Worm (Caenorhabditis elegans) whole organism, L2 larva: ENCODE measurements around the gene F41E7.6.

ENCODE experiments used
- ceh-16 ChIP-seq: fragments of 150-350 bp; optimal IDR thresholded peaks from 2 replicates; lab custom pipeline; 2014; ENCODE audit warnings: missing biosample characterization, missing genetic modification characterization
- ceh-82 ChIP-seq: fragments of 150-350 bp; optimal IDR thresholded peaks from 2 replicates; lab custom pipeline; 2014; ENCODE audit warnings: missing biosample characterization, missing genetic modification characterization
- elt-3 ChIP-seq: sonication (generic microtip); optimal IDR thresholded peaks from 2 replicates; lab custom pipeline; 2017; ENCODE audit warnings: missing biosample characterization, missing genetic modification characterization
- nhr-11 ChIP-seq: fragments of 150-350 bp; optimal IDR thresholded peaks from 2 replicates; lab custom pipeline; 2014; ENCODE audit warnings: missing biosample characterization, missing genetic modification characterization
- nhr-237 ChIP-seq: fragments of 150-350 bp; optimal IDR thresholded peaks from 2 replicates; lab custom pipeline; 2014; ENCODE audit warnings: missing biosample characterization, missing genetic modification characterization
- nhr-25 ChIP-seq: fragments of 150-350 bp; sonication (generic microtip); optimal IDR thresholded peaks from 3 replicates; lab custom pipeline; 2014; ENCODE audit warnings: missing biosample characterization, missing genetic modification characterization
- nhr-6 ChIP-seq: fragments of 150-350 bp; optimal IDR thresholded peaks from 2 replicates; lab custom pipeline; 2014; ENCODE audit warnings: missing biosample characterization, missing genetic modification characterization
- snpc-4 ChIP-seq: fragments of 150-350 bp; optimal IDR thresholded peaks from 2 replicates; lab custom pipeline; 2014; ENCODE audit warnings: missing biosample characterization, missing genetic modification characterization
- unc-62 ChIP-seq: fragments of 150-350 bp; optimal IDR thresholded peaks from 2 replicates; lab custom pipeline; 2014; ENCODE audit warnings: missing biosample characterization, missing genetic modification reagents, missing genetic modification characterization

DNA sequence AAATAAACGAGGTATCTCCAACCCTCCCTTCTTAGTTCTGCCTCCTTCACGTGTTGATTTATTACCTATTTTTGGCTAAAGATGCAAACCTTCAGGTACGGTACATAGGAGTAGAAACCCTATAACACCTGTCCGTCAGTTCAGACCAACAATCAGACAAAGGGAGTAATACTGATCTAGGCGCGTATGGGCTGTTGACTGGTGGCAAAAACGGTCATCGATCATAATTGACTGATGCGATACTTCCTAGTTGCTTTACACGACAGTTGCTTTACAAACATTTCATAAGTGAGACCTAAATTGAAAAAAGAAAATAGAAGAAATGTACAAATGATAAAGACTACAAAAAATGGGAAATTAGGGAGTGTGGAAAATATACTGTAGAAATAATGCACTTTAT is 39.9 kb upstream of the F41E7.6 start:
- TF ChIP-seq nhr-25 (tag; lab: Kevin White, UChicago) (peak; percentile 42), nhr-237 (tag; lab: Kevin White, UChicago) (no peak), nhr-11 (tag; lab: Kevin White, UChicago) (no peak), ceh-82 (no peak), nhr-6 (tag; lab: Kevin White, UChicago) (no peak), ceh-16 (tag; lab: Kevin White, UChicago) (no peak), unc-62 (GFP tag; lab: Kevin White, UChicago) (no peak), snpc-4 (tag; lab: Kevin White, UChicago) (no peak), elt-3 (tag; lab: Kevin White, UChicago) (no peak)
